Worm (Caenorhabditis elegans) whole organism, L1 larva: ENCODE measurements around the gene cya-2.
A peak's percentile ranks its signal among the peaks of the same experiment; 100 is the strongest.

Experiments
- C04F5.9 ChIP-seq: sonication (generic microtip); optimal IDR thresholded peaks from 2 replicates; lab custom pipeline; 2016; ENCODE audit warnings: missing genetic modification characterization, missing compliant biosample characterization
- aly-2 ChIP-seq: fragments of 150-350 bp; optimal IDR thresholded peaks from 2 replicates; lab custom pipeline; 2014; ENCODE audit warnings: missing biosample characterization, missing genetic modification characterization
- ama-1 ChIP-seq: fragments of 150-350 bp; optimal IDR thresholded peaks from 2 replicates; lab custom pipeline; 2014
- ceh-82 ChIP-seq, 3 experiments: fragments of 150-350 bp in 1 of 3; sonication (generic microtip) in 2 of 3; optimal IDR thresholded peaks; 2 replicates each; lab custom pipeline; 2014 to 2017; ENCODE audit warnings: missing biosample characterization in 3 of 3, missing genetic modification characterization in 3 of 3
- ceh-88 ChIP-seq: fragments of 200-800 bp; sonication (Bioruptor generic); IDR thresholded peaks from 2 replicates; pipeline ENCODE4 v1.3.6; 2022; ENCODE audit warnings: missing genetic modification characterization, missing compliant biosample characterization
- dpl-1 ChIP-seq, 3 experiments: fragments of 150-350 bp in 2 of 3; sonication (generic microtip) in 1 of 3; optimal IDR thresholded peaks; 2 replicates each; lab custom pipeline; 2014 to 2017; ENCODE audit warnings: missing biosample characterization in 3 of 3, missing genetic modification characterization in 3 of 3, missing genetic modification reagents in 3 of 3
- efl-1 ChIP-seq, 4 experiments: fragments of 150-350 bp; optimal IDR thresholded peaks in 3 of 4; peaks in 1 of 4; 1 replicate in 1 of 4; 2 replicates in 3 of 4; lab custom pipeline; 2014; ENCODE audit warnings: missing biosample characterization in 2 of 4, missing genetic modification characterization in 2 of 4, missing genetic modification reagents in 2 of 4
- egl-13 ChIP-seq: sonication (generic microtip); optimal IDR thresholded peaks from 2 replicates; lab custom pipeline; 2016; ENCODE audit warnings: missing genotype, missing genetic modification reagents, missing genetic modification characterization, missing compliant biosample characterization
- elt-2 ChIP-seq: sonication (generic microtip); optimal IDR thresholded peaks from 2 replicates; lab custom pipeline; 2016; ENCODE audit warnings: missing genetic modification characterization, mild to moderate bottlenecking, inconsistent platforms, missing compliant biosample characterization, missing genetic modification reagents
- elt-3 ChIP-seq, 6 experiments: fragments of 150-350 bp in 1 of 6; sonication (generic microtip); optimal IDR thresholded peaks; 2 replicates each; lab custom pipeline; 2017 to 2018; ENCODE audit warnings: missing biosample characterization in 6 of 6, missing genetic modification characterization in 6 of 6, inconsistent platforms in 1 of 6
- fkh-10 ChIP-seq: sonication (generic microtip); optimal IDR thresholded peaks from 2 replicates; lab custom pipeline; 2017; ENCODE audit warnings: missing biosample characterization, missing genetic modification reagents, missing genetic modification characterization
- fkh-8 ChIP-seq: sonication (generic microtip); optimal IDR thresholded peaks from 2 replicates; lab custom pipeline; 2016; ENCODE audit warnings: mild to moderate bottlenecking, missing genetic modification characterization, missing compliant biosample characterization
- fos-1 ChIP-seq: fragments of 150-350 bp; optimal IDR thresholded peaks from 2 replicates; lab custom pipeline; 2014; ENCODE audit warnings: missing biosample characterization, missing genetic modification characterization
- grh-1 ChIP-seq: fragments of 200-800 bp; sonication (Bioruptor generic); IDR thresholded peaks from 2 replicates; pipeline ENCODE4 v1.3.6; 2022; ENCODE audit warnings: missing genetic modification reagents, missing genetic modification characterization, missing compliant biosample characterization
- hlh-4 ChIP-seq: sonication (generic microtip); optimal IDR thresholded peaks from 2 replicates; lab custom pipeline; 2016; ENCODE audit warnings: mild to moderate bottlenecking, missing genetic modification characterization, missing compliant biosample characterization
- irx-1 ChIP-seq: sonication (generic microtip); optimal IDR thresholded peaks from 2 replicates; lab custom pipeline; 2016; ENCODE audit warnings: missing genetic modification characterization, missing compliant biosample characterization
- isw-1 ChIP-seq: fragments of 200-800 bp; sonication (Bioruptor generic); IDR thresholded peaks from 2 replicates; pipeline ENCODE4 v1.3.6; 2022; ENCODE audit warnings: missing genetic modification characterization, missing compliant biosample characterization
- jun-1 ChIP-seq: fragments of 150-350 bp; optimal IDR thresholded peaks from 2 replicates; lab custom pipeline; 2014; ENCODE audit warnings: missing biosample characterization, missing genetic modification reagents, missing genetic modification characterization
- lin-15B ChIP-seq: fragments of 150-350 bp; sonication (generic microtip); optimal IDR thresholded peaks from 3 replicates; lab custom pipeline; 2014; ENCODE audit warnings: missing biosample characterization, missing genetic modification characterization
- lin-35 ChIP-seq, 2 experiments: fragments of 150-350 bp; optimal IDR thresholded peaks; 2 replicates each; lab custom pipeline; 2014; ENCODE audit warnings: missing biosample characterization in 2 of 2, missing genetic modification characterization in 2 of 2, missing genetic modification reagents in 2 of 2
- lir-3 ChIP-seq: sonication (generic microtip); optimal IDR thresholded peaks from 2 replicates; lab custom pipeline; 2016; ENCODE audit warnings: mild to moderate bottlenecking, missing genetic modification characterization, moderate library complexity, missing compliant biosample characterization; ENCODE audit not compliant: poor library complexity
- lsy-2 ChIP-seq, 2 experiments: fragments of 150-350 bp; optimal IDR thresholded peaks; 2 replicates each; lab custom pipeline; 2014; ENCODE audit warnings: missing biosample characterization in 2 of 2, missing genetic modification characterization in 2 of 2
- mab-9 ChIP-seq: fragments of 200-800 bp; sonication (Bioruptor generic); IDR thresholded peaks from 2 replicates; pipeline ENCODE4 v1.3.6; 2022; ENCODE audit warnings: missing genetic modification reagents, missing genetic modification characterization, missing compliant biosample characterization
- nhr-11 ChIP-seq: fragments of 150-350 bp; optimal IDR thresholded peaks from 2 replicates; lab custom pipeline; 2014; ENCODE audit warnings: missing biosample characterization, missing genetic modification characterization
- nhr-19 ChIP-seq: fragments of 200-800 bp; sonication (Bioruptor generic); conservative IDR thresholded peaks from 2 replicates; pipeline ENCODE4 v1.3.6; 2022; ENCODE audit warnings: missing genetic modification characterization, missing compliant biosample characterization
- nhr-47 ChIP-seq: sonication (generic microtip); optimal IDR thresholded peaks from 2 replicates; lab custom pipeline; 2016; ENCODE audit warnings: mild to moderate bottlenecking, missing genetic modification characterization, moderate library complexity, missing compliant biosample characterization
- nhr-77 ChIP-seq: fragments of 150-350 bp; optimal IDR thresholded peaks from 2 replicates; lab custom pipeline; 2014; ENCODE audit warnings: missing biosample characterization, missing genetic modification characterization
- sox-4 ChIP-seq: sonication (generic microtip); optimal IDR thresholded peaks from 2 replicates; lab custom pipeline; 2016; ENCODE audit warnings: missing genetic modification characterization, missing compliant biosample characterization
- swsn-7 ChIP-seq: sonication (generic microtip); optimal IDR thresholded peaks from 2 replicates; lab custom pipeline; 2016; ENCODE audit warnings: missing genetic modification characterization, missing compliant biosample characterization
- tlp-1 ChIP-seq: fragments of 150-350 bp; optimal IDR thresholded peaks from 2 replicates; lab custom pipeline; 2014; ENCODE audit warnings: missing biosample characterization, missing genetic modification characterization
- unc-30 ChIP-seq: sonication (generic microtip); optimal IDR thresholded peaks from 2 replicates; lab custom pipeline; 2017; ENCODE audit warnings: missing biosample characterization, missing genetic modification characterization
- unc-86 ChIP-seq: sonication (generic microtip); optimal IDR thresholded peaks from 2 replicates; lab custom pipeline; 2016; ENCODE audit warnings: missing genetic modification characterization, missing compliant biosample characterization
- vab-15 ChIP-seq: sonication (generic microtip); optimal IDR thresholded peaks from 2 replicates; lab custom pipeline; 2017; ENCODE audit warnings: missing genotype, mild to moderate bottlenecking, missing genetic modification characterization, missing compliant biosample characterization
- zag-1 ChIP-seq: fragments of 150-350 bp; optimal IDR thresholded peaks from 2 replicates; lab custom pipeline; 2014; ENCODE audit warnings: missing biosample characterization, missing genetic modification characterization
- ztf-11 ChIP-seq, 2 experiments: sonication (generic microtip); optimal IDR thresholded peaks; 2 replicates each; lab custom pipeline; 2016 to 2017; ENCODE audit warnings: missing genetic modification characterization in 2 of 2, missing biosample characterization in 1 of 2, missing compliant biosample characterization in 1 of 2
- ztf-4 ChIP-seq: fragments of 150-350 bp; optimal IDR thresholded peaks from 2 replicates; lab custom pipeline; 2014; ENCODE audit warnings: missing biosample characterization, missing genetic modification characterization

Gene cya-2

DNA sequence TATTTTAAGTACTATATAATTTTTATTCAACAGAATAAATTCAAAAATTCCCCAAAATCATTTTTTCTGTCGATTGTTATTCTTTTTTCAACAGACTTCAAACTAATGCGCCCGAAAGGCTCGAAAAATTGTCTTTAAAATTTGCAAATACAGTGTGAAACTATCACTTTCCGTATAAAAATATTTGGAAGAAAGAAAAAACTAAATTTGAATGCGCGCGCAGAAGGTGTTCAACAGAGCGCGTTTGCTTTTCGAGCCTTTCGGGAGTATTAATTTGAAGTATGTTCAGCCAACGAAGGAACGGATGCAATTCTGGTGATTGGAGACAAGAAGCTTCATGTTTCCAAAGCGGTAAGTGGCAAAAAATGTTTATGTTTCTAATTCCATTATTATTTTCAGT is 8.9 kb upstream of the cya-2 start, which contains the start of gene btb-4:
btb-4 (plus strand) TSS at position 35 of the 400 bp plus-strand sequence.
- TF ChIP-seq efl-1 (optimal IDR thresholded peaks at IDR 0.05; lab: Kevin White, UChicago) (peak; percentile 33 to 90), efl-1 (GFP tag; optimal IDR thresholded peaks at IDR 0.05 in 1 of 2; lab: Kevin White, UChicago) (peak; percentile 81 to 98), dpl-1 (GFP tag; optimal IDR thresholded peaks at IDR 0.05; lab: Kevin White, UChicago) (peak; percentile 51 to 77 (median 75)), lsy-2 (tag; optimal IDR thresholded peaks at IDR 0.05; lab: Kevin White, UChicago) (peak in 1 of 2 experiments; percentile 20), lin-35 (GFP tag; optimal IDR thresholded peaks at IDR 0.05; lab: Kevin White, UChicago) (peak; percentile 60 to 90)

- no peak for TF ChIP-seq unc-30 (tag; lab: Kevin White, UChicago)
- no peak for TF ChIP-seq jun-1 (tag; lab: Kevin White, UChicago)
- no peak for TF ChIP-seq nhr-19
- TF ChIP-seq lsy-2 (tag; optimal IDR thresholded peaks at IDR 0.05; lab: Kevin White, UChicago) = no peak
- TF ChIP-seq efl-1 (optimal IDR thresholded peaks at IDR 0.05; lab: Kevin White, UChicago) = no peak
- TF ChIP-seq efl-1 (GFP tag; optimal IDR thresholded peaks at IDR 0.05 in 1 of 2; lab: Kevin White, UChicago) = no peak
- TF ChIP-seq ceh-82 (tag; optimal IDR thresholded peaks at IDR 0.05; lab: Kevin White, UChicago) = no peak
- no peak for TF ChIP-seq sox-4 (tag; lab: Kevin White, UChicago)
- no peak for TF ChIP-seq ceh-88 (GFP tag; lab: Robert Waterston, UW)
- TF ChIP-seq egl-13 (tag; lab: Kevin White, UChicago) = no peak
- no peak for TF ChIP-seq ztf-11 (tag; optimal IDR thresholded peaks at IDR 0.05; lab: Kevin White, UChicago)
- TF ChIP-seq swsn-7 (tag; lab: Kevin White, UChicago) = no peak
- no peak for TF ChIP-seq mab-9 (GFP tag; lab: Robert Waterston, UW)
- no peak for TF ChIP-seq isw-1 (GFP tag; lab: Robert Waterston, UW)
- no peak for TF ChIP-seq hlh-4 (tag; lab: Kevin White, UChicago)
- no peak for TF ChIP-seq fos-1 (tag; lab: Kevin White, UChicago)
- TF ChIP-seq nhr-77 (tag; lab: Kevin White, UChicago) = no peak
- TF ChIP-seq, all 84 proteins: peak for 0
Measured at ce11 chrII:2031852-2032251, 8.4 kb upstream of the cya-2 start, which contains the start of gene bath-5. Gene bath-5 (minus strand): TSS chrII:2031952.

DNA sequence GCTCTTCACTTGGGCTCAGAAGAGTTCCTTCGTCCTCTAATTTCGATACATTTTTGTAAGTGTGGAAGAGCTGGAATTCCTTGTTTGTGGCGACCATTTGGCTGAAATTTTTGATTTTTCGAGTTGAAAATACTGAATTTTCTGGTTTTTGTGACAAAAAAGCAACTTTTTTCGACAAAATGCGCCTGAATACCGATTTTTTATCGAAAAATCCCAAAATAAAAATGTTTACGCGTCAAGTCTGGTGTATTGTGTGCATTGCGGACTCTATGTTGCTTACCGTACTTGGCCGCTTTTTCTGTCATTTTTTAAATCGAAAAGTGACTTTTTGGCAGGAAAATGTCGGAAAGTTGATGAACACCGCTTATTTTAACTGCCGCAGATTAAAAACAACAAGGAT is 7.0 kb upstream of the cya-2 start, which contains the start of gene bath-3:
bath-3 (minus strand) TSS at position 101 of the 400 bp plus-strand sequence.
- no peak for TF ChIP-seq fkh-8
- TF ChIP-seq ama-1 (lab: Kevin White, UChicago) = no peak
- no peak for TF ChIP-seq nhr-47 (tag; lab: Kevin White, UChicago)
- no peak for TF ChIP-seq zag-1 (tag; lab: Kevin White, UChicago)
- no peak for TF ChIP-seq irx-1 (tag; lab: Kevin White, UChicago)
- TF ChIP-seq elt-2 (tag; lab: Kevin White, UChicago) = no peak
- no peak for TF ChIP-seq aly-2 (tag; lab: Kevin White, UChicago)
- no peak for TF ChIP-seq tlp-1
- no peak for TF ChIP-seq ztf-4 (tag; lab: Kevin White, UChicago)
- TF ChIP-seq vab-15 (tag; lab: Kevin White, UChicago) = no peak
- TF ChIP-seq, all 84 proteins: peak for 0

- no peak for TF ChIP-seq fkh-10 (GFP tag; lab: Kevin White, UChicago)
- TF ChIP-seq unc-86 = no peak
- TF ChIP-seq mab-9 (GFP tag; lab: Robert Waterston, UW) = no peak
- no peak for TF ChIP-seq lin-15B (tag; lab: Kevin White, UChicago)
- TF ChIP-seq nhr-11 = no peak
- no peak for TF ChIP-seq lir-3 (tag; lab: Kevin White, UChicago)
- no peak for TF ChIP-seq elt-3 (tag; optimal IDR thresholded peaks at IDR 0.05; lab: Kevin White, UChicago)
- TF ChIP-seq C04F5.9 (tag; lab: Kevin White, UChicago) = no peak
- TF ChIP-seq grh-1 (GFP tag; lab: Robert Waterston, UW) = no peak
- TF ChIP-seq, all 84 proteins: peak for 0
Measured at ce11 chrII:2028712-2029111, 5.3 kb upstream of the cya-2 start, which contains the start of gene bath-1. Gene bath-1 (minus strand): TSS chrII:2028812.
